Fruit fly (Drosophila melanogaster) whole organism, embryonic: Measurements from ENCODE around the gene CG42240.
A peak's percentile ranks its signal among the peaks of the same experiment; 100 is the strongest.

Experiments used
- Antp ChIP-seq: fragments of 200-800 bp; sonication (Bioruptor generic); optimal IDR thresholded peaks from 3 replicates; lab custom pipeline; 2016; ENCODE audit warnings: missing biosample characterization, missing genetic modification characterization
- CG10147 ChIP-seq: fragments of 200-800 bp; sonication (Bioruptor generic); optimal IDR thresholded peaks from 2 replicates; lab custom pipeline; 2019; ENCODE audit warnings: missing biosample characterization, mild to moderate bottlenecking, missing genetic modification characterization, moderate library complexity
- CG10274 ChIP-seq: fragments of 200-800 bp; sonication (Bioruptor generic); optimal IDR thresholded peaks from 3 replicates; lab custom pipeline; 2017; ENCODE audit warnings: missing biosample characterization, mild to moderate bottlenecking, missing genetic modification characterization
- CG10654 ChIP-seq: fragments of 200-800 bp; sonication (Bioruptor generic); optimal IDR thresholded peaks from 2 replicates; lab custom pipeline; 2016; ENCODE audit warnings: missing biosample characterization, missing genetic modification characterization
- CG12219 ChIP-seq: fragments of 200-800 bp; sonication (Bioruptor generic); optimal IDR thresholded peaks from 3 replicates; lab custom pipeline; 2018; ENCODE audit warnings: missing biosample characterization, mild to moderate bottlenecking, missing genetic modification characterization
- CG14441 ChIP-seq: fragments of 200-800 bp; sonication (Bioruptor generic); IDR thresholded peaks from 2 replicates; pipeline ENCODE4 v1.3.6; 2022; ENCODE audit warnings: missing biosample characterization, missing genetic modification characterization
- CG15269 ChIP-seq: fragments of 200-800 bp; sonication (Bioruptor generic); optimal IDR thresholded peaks from 2 replicates; lab custom pipeline; 2018; ENCODE audit warnings: missing biosample characterization, mild to moderate bottlenecking, missing genetic modification characterization, moderate library complexity
- CG17568 ChIP-seq: fragments of 200-800 bp; sonication (Bioruptor generic); optimal IDR thresholded peaks from 2 replicates; lab custom pipeline; 2018; ENCODE audit warnings: missing biosample characterization, mild to moderate bottlenecking, missing genetic modification characterization, moderate library complexity
- CG31224 ChIP-seq: fragments of 200-800 bp; sonication (Bioruptor generic); IDR thresholded peaks from 2 replicates; pipeline ENCODE4 v1.3.6; 2022; ENCODE audit warnings: missing biosample characterization, missing genetic modification characterization
- CG42726 ChIP-seq: fragments of 200-800 bp; sonication (Bioruptor generic); IDR thresholded peaks from 2 replicates; pipeline ENCODE4 v1.3.6; 2022; ENCODE audit warnings: missing biosample characterization, missing genetic modification characterization; ENCODE audit not compliant: partially characterized antibody
- CG6689 ChIP-seq: fragments of 200-800 bp; sonication (Bioruptor generic); IDR thresholded peaks from 2 replicates; pipeline ENCODE4 v1.3.6; 2022; ENCODE audit warnings: missing biosample characterization, missing genetic modification characterization
- CG6765 ChIP-seq: fragments of 200-800 bp; sonication (Bioruptor generic); optimal IDR thresholded peaks from 3 replicates; lab custom pipeline; 2017; ENCODE audit warnings: missing biosample characterization, mild to moderate bottlenecking, missing genetic modification characterization
- CG7745 ChIP-seq: fragments of 200-800 bp; sonication (Bioruptor generic); optimal IDR thresholded peaks from 2 replicates; lab custom pipeline; 2018; ENCODE audit warnings: missing biosample characterization, mild to moderate bottlenecking, missing genetic modification characterization, moderate library complexity
- CG8089 ChIP-seq: fragments of 200-800 bp; sonication (Bioruptor generic); optimal IDR thresholded peaks from 3 replicates; lab custom pipeline; 2016; ENCODE audit warnings: missing biosample characterization, missing genetic modification characterization
- CG8388 ChIP-seq: fragments of 200-800 bp; sonication (Bioruptor generic); optimal IDR thresholded peaks from 2 replicates; lab custom pipeline; 2019; ENCODE audit warnings: missing biosample characterization, mild to moderate bottlenecking, missing genetic modification characterization, moderate library complexity
- CG9437 ChIP-seq: fragments of 200-800 bp; sonication (Bioruptor generic); optimal IDR thresholded peaks from 2 replicates; lab custom pipeline; 2018; ENCODE audit warnings: missing biosample characterization, mild to moderate bottlenecking, missing genetic modification characterization
- CkIIα-i1 ChIP-seq: fragments of 200-800 bp; sonication (Bioruptor generic); IDR thresholded peaks from 2 replicates; pipeline ENCODE4 v1.3.6; 2022; ENCODE audit warnings: missing biosample characterization, missing genetic modification characterization
- Fer1 ChIP-seq: fragments of 200-800 bp; sonication (Bioruptor generic); optimal IDR thresholded peaks from 2 replicates; lab custom pipeline; 2017; ENCODE audit warnings: missing biosample characterization, mild to moderate bottlenecking, missing genetic modification characterization
- Fer3 ChIP-seq: fragments of 200-800 bp; sonication (Bioruptor generic); optimal IDR thresholded peaks from 2 replicates; lab custom pipeline; 2018; ENCODE audit warnings: missing biosample characterization, mild to moderate bottlenecking, missing genetic modification characterization, moderate library complexity
- Gug ChIP-seq: fragments of 200-800 bp; sonication (Bioruptor generic); IDR thresholded peaks from 4 replicates; pipeline ENCODE4 v1.3.6; 2022; ENCODE audit warnings: missing biosample characterization, missing genetic modification characterization
- H15 ChIP-seq: fragments of 200-800 bp; sonication (Bioruptor generic); IDR thresholded peaks from 3 replicates; pipeline ENCODE4 v1.3.6; 2022; ENCODE audit warnings: missing biosample characterization, missing genetic modification characterization
- HLH4C ChIP-seq: fragments of 200-800 bp; sonication (Bioruptor generic); IDR thresholded peaks from 3 replicates; pipeline ENCODE4 v1.3.6; 2022; ENCODE audit warnings: missing biosample characterization, missing genetic modification characterization; ENCODE audit not compliant: partially characterized antibody
- Hmr ChIP-seq: fragments of 200-800 bp; sonication (Bioruptor generic); optimal IDR thresholded peaks from 3 replicates; lab custom pipeline; 2017; ENCODE audit warnings: mild to moderate bottlenecking, missing biosample characterization, missing genetic modification reagents, missing genetic modification characterization
- Hr39 ChIP-seq: fragments of >200 bp; optimal IDR thresholded peaks from 2 replicates; lab custom pipeline; 2017
- Hsf ChIP-seq: fragments of 200-800 bp; sonication (Bioruptor generic); optimal IDR thresholded peaks from 3 replicates; lab custom pipeline; 2016; ENCODE audit warnings: missing biosample characterization, missing genetic modification characterization
- Mad ChIP-seq: fragments of 200-800 bp; sonication (Bioruptor generic); optimal IDR thresholded peaks from 2 replicates; lab custom pipeline; 2016; ENCODE audit warnings: missing biosample characterization, missing genetic modification characterization
- Med ChIP-seq: fragments of 200-800 bp; sonication (Bioruptor generic); peaks from one replicate; lab custom pipeline; 2016; ENCODE audit warnings: missing biosample characterization, missing genetic modification characterization, mild to moderate bottlenecking, inconsistent platforms, moderate library complexity
- Oaz ChIP-seq: fragments of 200-800 bp; sonication (Bioruptor generic); IDR thresholded peaks from 2 replicates; pipeline ENCODE4 v1.3.6; 2022; ENCODE audit warnings: missing biosample characterization, missing genetic modification characterization
- Tbp ChIP-seq: fragments of >200 bp; optimal IDR thresholded peaks from 2 replicates; lab custom pipeline; 2018; ENCODE audit warnings: missing biosample characterization, missing genetic modification characterization
- bsh ChIP-seq, 2 experiments: fragments of 200-800 bp; sonication (Bioruptor generic); optimal IDR thresholded peaks; 2 replicates each; lab custom pipeline; 2017 to 2018; ENCODE audit warnings: mild to moderate bottlenecking in 2 of 2, missing biosample characterization in 2 of 2, missing genetic modification characterization in 2 of 2, moderate library complexity in 1 of 2
- cad ChIP-seq: fragments of >200 bp; optimal IDR thresholded peaks from 2 replicates; lab custom pipeline; 2017; ENCODE audit warnings: missing biosample characterization, missing genetic modification characterization
- disco-r ChIP-seq: fragments of 200-800 bp; sonication (Bioruptor generic); optimal IDR thresholded peaks from 2 replicates; lab custom pipeline; 2016; ENCODE audit warnings: missing biosample characterization, missing genetic modification characterization
- dm ChIP-seq: fragments of 200-800 bp; sonication (Bioruptor generic); optimal IDR thresholded peaks from 3 replicates; lab custom pipeline; 2016; ENCODE audit warnings: missing biosample characterization, missing genetic modification characterization
- eve ChIP-seq, 2 experiments: fragments of >200 bp; optimal IDR thresholded peaks; 2 replicates each; lab custom pipeline; 2017; ENCODE audit warnings: missing biosample characterization in 2 of 2, missing genetic modification characterization in 2 of 2
- fu2 ChIP-seq: fragments of 200-800 bp; sonication (Bioruptor generic); optimal IDR thresholded peaks from 2 replicates; lab custom pipeline; 2016; ENCODE audit warnings: missing biosample characterization, missing genetic modification characterization
- gcm ChIP-seq: fragments of 200-800 bp; sonication (Bioruptor generic); optimal IDR thresholded peaks from 2 replicates; lab custom pipeline; 2019; ENCODE audit warnings: missing biosample characterization, mild to moderate bottlenecking, missing genetic modification characterization, moderate library complexity
- grn ChIP-seq: fragments of 200-800 bp; sonication (Bioruptor generic); optimal IDR thresholded peaks from 3 replicates; lab custom pipeline; 2017; ENCODE audit warnings: missing biosample characterization, missing genetic modification characterization
- gro ChIP-seq: fragments of 200-800 bp; sonication (Bioruptor generic); optimal IDR thresholded peaks from 2 replicates; lab custom pipeline; 2016; ENCODE audit warnings: missing biosample characterization, missing genetic modification characterization
- klu ChIP-seq: fragments of 200-800 bp; sonication (Bioruptor generic); IDR thresholded peaks from 2 replicates; pipeline ENCODE4 v1.3.6; 2022; ENCODE audit warnings: missing biosample characterization, missing genetic modification characterization
- nmo ChIP-seq: fragments of 200-800 bp; sonication (Bioruptor generic); optimal IDR thresholded peaks from 2 replicates; lab custom pipeline; 2018; ENCODE audit warnings: missing biosample characterization, mild to moderate bottlenecking, missing genetic modification characterization, moderate library complexity
- oc ChIP-seq: fragments of 200-800 bp; sonication (Bioruptor generic); optimal IDR thresholded peaks from 2 replicates; lab custom pipeline; 2018; ENCODE audit warnings: missing biosample characterization, mild to moderate bottlenecking, missing genetic modification characterization, moderate library complexity
- pb ChIP-seq: fragments of 200-800 bp; sonication (Bioruptor generic); optimal IDR thresholded peaks from 3 replicates; lab custom pipeline; 2016; ENCODE audit warnings: missing biosample characterization, missing genetic modification characterization
- pfk ChIP-seq: fragments of 200-800 bp; sonication (Bioruptor generic); optimal IDR thresholded peaks from 2 replicates; lab custom pipeline; 2018; ENCODE audit warnings: missing biosample characterization, mild to moderate bottlenecking, missing genetic modification characterization, moderate library complexity
- pum ChIP-seq: fragments of 200-800 bp; sonication (Bioruptor generic); optimal IDR thresholded peaks from 2 replicates; lab custom pipeline; 2016; ENCODE audit warnings: missing biosample characterization, missing genetic modification characterization
- rib ChIP-seq: fragments of 200-800 bp; sonication (Bioruptor generic); IDR thresholded peaks from 2 replicates; pipeline ENCODE4 v1.3.6; 2022; ENCODE audit warnings: missing biosample characterization, missing genetic modification characterization
- sd ChIP-seq: fragments of 200-800 bp; sonication (Bioruptor generic); optimal IDR thresholded peaks from 3 replicates; lab custom pipeline; 2018; ENCODE audit warnings: missing biosample characterization, mild to moderate bottlenecking, missing genetic modification characterization, moderate library complexity
- slbo ChIP-seq: fragments of 200-800 bp; sonication (Bioruptor generic); IDR thresholded peaks from 2 replicates; pipeline ENCODE4 v1.3.6; 2022; ENCODE audit warnings: missing biosample characterization, missing genetic modification characterization
- sr ChIP-seq: fragments of 200-800 bp; sonication (Bioruptor generic); IDR thresholded peaks from 3 replicates; pipeline ENCODE4 v1.3.6; 2022; ENCODE audit warnings: missing biosample characterization, missing genetic modification characterization
- tin ChIP-seq: fragments of 200-800 bp; sonication (Bioruptor generic); optimal IDR thresholded peaks from 3 replicates; lab custom pipeline; 2016; ENCODE audit warnings: missing biosample characterization, missing genetic modification characterization
- tup ChIP-seq: fragments of 200-800 bp; sonication (Bioruptor generic); optimal IDR thresholded peaks from 2 replicates; lab custom pipeline; 2016; ENCODE audit warnings: missing biosample characterization, mild to moderate bottlenecking, missing genetic modification characterization, moderate library complexity
- z ChIP-seq: fragments of 200-800 bp; sonication (Bioruptor generic); IDR thresholded peaks from 3 replicates; pipeline ENCODE4 v1.3.6; 2022; ENCODE audit warnings: missing biosample characterization, missing genetic modification characterization

CG42240 gene

dm6 chrX:6339970-6340548, 9.4 kb downstream of the CG42240 start (continued):
- peak; percentile 25; the same call in 1 of the 2 replicates for TF ChIP-seq rib (GFP tag; lab: Robert Waterston, UW)
- TF ChIP-seq Antp (GFP tag; lab: Kevin White, UChicago) = peak; percentile 3
- peak; percentile 13 for TF ChIP-seq Hmr (GFP tag; lab: Kevin White, UChicago)
- TF ChIP-seq CG9437 (GFP tag; lab: Kevin White, UChicago) = no peak
- peak; percentile 4 for TF ChIP-seq pum (GFP tag; lab: Kevin White, UChicago)
- no peak for TF ChIP-seq tup (GFP tag; lab: Kevin White, UChicago)
- TF ChIP-seq slbo (GFP tag; lab: Robert Waterston, UW) = peak; percentile 77
- peak; percentile 28 for TF ChIP-seq pb
- TF ChIP-seq Gug = 0 out of 4 replicates have a peak, but pooled peaks have one; percentile 17
- no peak for TF ChIP-seq z (GFP tag; lab: Robert Waterston, UW)
- TF ChIP-seq Mad = no peak
- TF ChIP-seq CG6765 (GFP tag; lab: Kevin White, UChicago) = no peak
- TF ChIP-seq disco-r = no peak
- TF ChIP-seq CG10147 (GFP tag; lab: Kevin White, UChicago) = peak; percentile 16
- no peak for TF ChIP-seq Hr39
- TF ChIP-seq gcm = peak; percentile 24
- TF ChIP-seq sr (GFP tag; lab: Robert Waterston, UW) = no peak
- TF ChIP-seq CG10274 (GFP tag; lab: Kevin White, UChicago) = no peak
- peak; percentile 65 for TF ChIP-seq gro (GFP tag; lab: Kevin White, UChicago)
- TF ChIP-seq CG8089 (GFP tag; lab: Kevin White, UChicago) = no peak
- peak; percentile 96 for TF ChIP-seq oc (tag; lab: Kevin White, UChicago)
- peak; percentile 9 for TF ChIP-seq tin (GFP tag; lab: Kevin White, UChicago)
- no peak for TF ChIP-seq grn (GFP tag; lab: Kevin White, UChicago)
- peak in 1 of 2 experiments; percentile 73 for TF ChIP-seq bsh (GFP tag; optimal IDR thresholded peaks at IDR 0.05; lab: Kevin White, UChicago)
- TF ChIP-seq CG42726 (GFP tag; lab: Robert Waterston, UW) = no peak
- TF ChIP-seq CG8388 = peak; percentile 48
- TF ChIP-seq cad = no peak
- peak; percentile 62 for TF ChIP-seq CG14441 (GFP tag; lab: Robert Waterston, UW)
- TF ChIP-seq klu (GFP tag; lab: Robert Waterston, UW) = peak; percentile 50
- no peak for TF ChIP-seq CkIIα-i1
- TF ChIP-seq CG15269 = peak; percentile 59
- peak; percentile 60 for TF ChIP-seq nmo (GFP tag; lab: Kevin White, UChicago)
- TF ChIP-seq Med (GFP tag; lab: Kevin White, UChicago) = peak; percentile 90
- no peak for TF ChIP-seq eve (GFP tag; optimal IDR thresholded peaks at IDR 0.05; lab: Kevin White, UChicago)
- no peak for TF ChIP-seq CG10654 (GFP tag; lab: Kevin White, UChicago)
- peak; percentile 29 for TF ChIP-seq Fer1
- peak; percentile 26 for TF ChIP-seq CG12219 (GFP tag; lab: Kevin White, UChicago)
- no peak; the same call in 1 of the 2 replicates for TF ChIP-seq CG31224 (GFP tag; lab: Robert Waterston, UW)
- TF ChIP-seq sd = peak; percentile 89
- TF ChIP-seq fu2 (GFP tag; lab: Kevin White, UChicago) = no peak
- TF ChIP-seq CG17568 (GFP tag; lab: Kevin White, UChicago) = no peak
- TF ChIP-seq dm = peak; percentile 23
- peak; percentile 57 for TF ChIP-seq Fer3
- TF ChIP-seq Tbp (GFP tag; lab: Kevin White, UChicago) = no peak
- TF ChIP-seq HLH4C (GFP tag; lab: Robert Waterston, UW) = no peak
- TF ChIP-seq CG6689 = peak; percentile 71
- TF ChIP-seq H15 = 0 out of 3 replicates have a peak, but pooled peaks have one; percentile 56
- TF ChIP-seq CG7745 (tag; lab: Kevin White, UChicago) = no peak
- peak; percentile 41 for TF ChIP-seq Hsf
- no peak for TF ChIP-seq pfk (GFP tag; lab: Kevin White, UChicago)
- no peak for TF ChIP-seq Oaz (GFP tag; lab: Robert Waterston, UW)
